Worm (Caenorhabditis elegans): ENCODE measurements around the gene dnj-16.
A peak's percentile ranks its signal among the peaks of the same experiment; 100 is the strongest.

The dnj-16 gene

ce11 chrIII:4208210-4208609, 17.3 kb downstream of the dnj-16 start:
- TF ChIP-seq Y48G9A.11 (GFP tag; IDR thresholded peaks at IDR 0.05) (0 out of 2 replicates have a peak, but pooled peaks have one; percentile 18), ama-1 (optimal IDR thresholded peaks at IDR 0.05) (no peak), Y5F2A.4 (GFP tag; optimal IDR thresholded peaks at IDR 0.05) (no peak)

- TF ChIP-seq nhr-237 (tag; optimal IDR thresholded peaks at IDR 0.05) (no peak), Y5F2A.4 (GFP tag; optimal IDR thresholded peaks at IDR 0.05) (no peak), F26F4.8 (GFP tag; conservative IDR thresholded peaks at IDR 0.05) (no peak), nhr-102 (tag; optimal IDR thresholded peaks at IDR 0.05) (no peak), spr-3 (GFP tag; optimal IDR thresholded peaks at IDR 0.05) (no peak)
These were observed 18.2 kb downstream of the dnj-16 start, which contains the start of gene phlp-2 for ce11 chrIII:4209188-4209587. Gene phlp-2, plus strand, starts transcription at chrIII:4209488.

DNA sequence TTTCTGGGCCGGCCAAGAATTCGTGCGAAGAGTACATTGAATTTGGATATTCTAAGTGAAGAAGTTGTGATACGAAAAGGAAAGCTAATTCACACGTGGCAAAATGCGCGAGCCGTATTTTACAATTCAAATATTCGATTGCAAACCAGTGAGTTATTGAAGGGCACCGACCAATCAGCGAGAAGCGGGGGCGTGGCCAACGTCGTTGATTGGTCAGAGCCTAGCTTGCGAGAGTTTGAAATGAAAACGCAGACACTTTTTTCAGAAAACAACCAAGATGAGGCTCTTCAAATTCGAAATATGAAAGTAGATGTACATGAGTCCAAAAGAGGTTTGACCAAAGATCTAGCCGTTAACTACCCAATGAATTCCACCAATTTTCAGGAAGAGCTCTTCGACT, 19.7 kb downstream of the dnj-16 start:
- no peak for TF ChIP-seq mdl-1 (tag; optimal IDR thresholded peaks at IDR 0.05)
- no peak for TF ChIP-seq nhr-102 (tag; optimal IDR thresholded peaks at IDR 0.05)
- no peak for TF ChIP-seq nhr-48 (tag; optimal IDR thresholded peaks at IDR 0.05)
- no peak for TF ChIP-seq unc-39 (tag; optimal IDR thresholded peaks at IDR 0.05)
- TF ChIP-seq rbr-2 (tag; optimal IDR thresholded peaks at IDR 0.05), result no peak
- no peak for TF ChIP-seq nhr-76 (tag; optimal IDR thresholded peaks at IDR 0.05)
- no peak for TF ChIP-seq ceh-44 (GFP tag; IDR thresholded peaks at IDR 0.05)
- no peak for TF ChIP-seq Y75B8A.6 (GFP tag; IDR thresholded peaks at IDR 0.05)
- no peak for TF ChIP-seq ctbp-1 (GFP tag; IDR thresholded peaks at IDR 0.05)
- TF ChIP-seq ceh-28 (tag; optimal IDR thresholded peaks at IDR 0.05), result no peak
- no peak for TF ChIP-seq lir-3 (tag; optimal IDR thresholded peaks at IDR 0.05)
- no peak for TF ChIP-seq php-3 (GFP tag; IDR thresholded peaks at IDR 0.05)
- no peak for TF ChIP-seq lin-13 (GFP tag; optimal IDR thresholded peaks at IDR 0.05)
- no peak for TF ChIP-seq vab-7 (GFP tag; IDR thresholded peaks at IDR 0.05)
- no peak for TF ChIP-seq mxl-3 (GFP tag; optimal IDR thresholded peaks at IDR 0.05)
- no peak for TF ChIP-seq lin-15B (tag; optimal IDR thresholded peaks at IDR 0.05)
- TF ChIP-seq T26A8.4 (GFP tag; IDR thresholded peaks at IDR 0.05), result no peak
- TF ChIP-seq ces-1 (GFP tag; optimal IDR thresholded peaks at IDR 0.05), result no peak
- no peak for TF ChIP-seq zag-1 (tag; optimal IDR thresholded peaks at IDR 0.05)
- no peak for TF ChIP-seq F37D6.2 (tag; optimal IDR thresholded peaks at IDR 0.05)

- TF ChIP-seq nhr-11 (tag; optimal IDR thresholded peaks at IDR 0.05) (peak; percentile 50), nhr-41 (GFP tag; IDR thresholded peaks at IDR 0.05) (no peak), lin-39 (tag; optimal IDR thresholded peaks at IDR 0.05) (no peak)
These were observed 29.9 kb downstream of the dnj-16 start for ce11 chrIII:4220864-4221263.

ce11 chrIII:4221527-4221926, 30.6 kb downstream of the dnj-16 start:
- TF ChIP-seq hmg-1.1 (GFP tag; IDR thresholded peaks at IDR 0.05), result peak; percentile 64
- no peak for TF ChIP-seq nhr-111 (GFP tag; optimal IDR thresholded peaks at IDR 0.05)
- TF ChIP-seq set-16 (GFP tag; IDR thresholded peaks at IDR 0.05), result no peak
- TF ChIP-seq tag-97 (GFP tag; IDR thresholded peaks at IDR 0.05), result no peak
- no peak for TF ChIP-seq ceh-20 (GFP tag; IDR thresholded peaks at IDR 0.05)
- peak; percentile 91 for TF ChIP-seq aha-1 (tag)

ce11 chrIII:4223668-4224127, 32.8 kb downstream of the dnj-16 start:
- TF ChIP-seq daf-16 (GFP tag; optimal IDR thresholded peaks at IDR 0.05), result peak; percentile 13 to 73
- peak; percentile 76 for TF ChIP-seq daf-16 (tag; optimal IDR thresholded peaks at IDR 0.05)
- no peak for TF ChIP-seq daf-8 (GFP tag; IDR thresholded peaks at IDR 0.05)
- TF ChIP-seq F10B5.3 (tag; optimal IDR thresholded peaks at IDR 0.05), result peak; percentile 7
- TF ChIP-seq nhr-11 (tag; optimal IDR thresholded peaks at IDR 0.05), result peak; percentile 96
- TF ChIP-seq F49E8.2 (tag; optimal IDR thresholded peaks at IDR 0.05; ENCODE audit: borderline replicate concordance), result no peak
- peak; percentile 90 for TF ChIP-seq ctbp-1 (GFP tag; IDR thresholded peaks at IDR 0.05)
- TF ChIP-seq rbr-2 (tag; optimal IDR thresholded peaks at IDR 0.05), result peak; percentile 89
- peak; percentile 80 for TF ChIP-seq mes-2 (tag; optimal IDR thresholded peaks at IDR 0.05; ENCODE audit: poor library complexity, severe bottlenecking)
- TF ChIP-seq cey-2 (tag; optimal IDR thresholded peaks at IDR 0.05; ENCODE audit: borderline replicate concordance, insufficient read depth), result no peak
- TF ChIP-seq tag-97 (GFP tag; IDR thresholded peaks at IDR 0.05), result no peak
- no peak for TF ChIP-seq Y48G9A.11 (GFP tag; IDR thresholded peaks at IDR 0.05)
- TF ChIP-seq ces-1 (GFP tag; optimal IDR thresholded peaks at IDR 0.05), result peak; percentile 57
- no peak for TF ChIP-seq skn-1 (tag; optimal IDR thresholded peaks at IDR 0.05)
- no peak for TF ChIP-seq nhr-237 (tag; optimal IDR thresholded peaks at IDR 0.05)
- peak; percentile 79 for TF ChIP-seq nhr-77 (tag; optimal IDR thresholded peaks at IDR 0.05)
